Worm (Caenorhabditis elegans) whole organism, L4/young adult: Measurements from ENCODE around the gene nhr-223.

Experiments
- W03F9.2 ChIP-seq: fragments of 150-350 bp; optimal IDR thresholded peaks from 2 replicates; lab custom pipeline; 2014; ENCODE audit warnings: missing biosample characterization, missing genetic modification characterization
- dao-5 ChIP-seq: sonication (generic microtip); optimal IDR thresholded peaks from 2 replicates; lab custom pipeline; 2016; ENCODE audit warnings: missing genotype, missing genetic modification characterization, moderate library complexity, missing compliant biosample characterization
- him-1 ChIP-seq: sonication (generic microtip); optimal IDR thresholded peaks from 2 replicates; lab custom pipeline; 2016; ENCODE audit warnings: missing genotype, missing genetic modification reagents, missing genetic modification characterization, missing compliant biosample characterization

ce11 chrV:15782494-15782893 lies 13.7 kb upstream of the nhr-223 start, which contains the start of gene T26E4.3:
- TF ChIP-seq him-1 (no peak), W03F9.2 (no peak), dao-5 (no peak)
